Worm (Caenorhabditis elegans): ENCODE results near the gene tag-244.

The tag-244 gene

ce11 chrIV:1600784-1601183, 50.1 kb downstream of the tag-244 start:
- TF ChIP-seq dpl-1 (GFP tag; optimal IDR thresholded peaks at IDR 0.05), result peak in 1 of 3 experiments; percentile 4
- peak in 1 of 2 experiments; percentile 54 for TF ChIP-seq efl-1 (optimal IDR thresholded peaks at IDR 0.05)
- peak in 1 of 2 experiments; percentile 8 for TF ChIP-seq efl-1 (GFP tag; optimal IDR thresholded peaks at IDR 0.05 in 1 of 2)
- TF ChIP-seq mdl-1 (tag; optimal IDR thresholded peaks at IDR 0.05), result no peak

ce11 chrIV:1601357-1601756, 50.7 kb downstream of the tag-244 start, which contains the start of gene set-23:
Gene set-23 (plus strand): TSS chrIV:1601657.
- no peak for TF ChIP-seq fos-1 (tag; optimal IDR thresholded peaks at IDR 0.05)
- no peak for TF ChIP-seq hlh-17 (GFP tag; optimal IDR thresholded peaks at IDR 0.05; ENCODE audit: borderline replicate concordance)
- no peak for TF ChIP-seq jun-1 (tag; optimal IDR thresholded peaks at IDR 0.05)
- TF ChIP-seq snu-23 (GFP tag; optimal IDR thresholded peaks at IDR 0.05), result no peak
- no peak for TF ChIP-seq C16A3.4 (tag; optimal IDR thresholded peaks at IDR 0.05)
- no peak for TF ChIP-seq ces-1 (GFP tag; optimal IDR thresholded peaks at IDR 0.05)
- no peak for TF ChIP-seq lsy-2 (tag; optimal IDR thresholded peaks at IDR 0.05)
- no peak for TF ChIP-seq fkh-10 (GFP tag; optimal IDR thresholded peaks at IDR 0.05)
- no peak for TF ChIP-seq ceh-8 (GFP tag; optimal IDR thresholded peaks at IDR 0.05)
- no peak for TF ChIP-seq dsc-1 (tag; optimal IDR thresholded peaks at IDR 0.05)
- TF ChIP-seq alr-1 (tag; optimal IDR thresholded peaks at IDR 0.05; ENCODE audit: borderline replicate concordance), result no peak
- no peak for TF ChIP-seq pqm-1 (tag; optimal IDR thresholded peaks at IDR 0.05)
- no peak for TF ChIP-seq grh-1 (GFP tag; IDR thresholded peaks at IDR 0.05)
- TF ChIP-seq tlp-1 (tag; optimal IDR thresholded peaks at IDR 0.05), result no peak
- no peak for TF ChIP-seq elt-2 (tag; optimal IDR thresholded peaks at IDR 0.05)
- TF ChIP-seq efl-3 (GFP tag; optimal IDR thresholded peaks at IDR 0.05), result no peak
- no peak for TF ChIP-seq lin-15B (tag; optimal IDR thresholded peaks at IDR 0.05)
- TF ChIP-seq Y116A8C.19 (tag; optimal IDR thresholded peaks at IDR 0.05; ENCODE audit: borderline replicate concordance), result no peak
- TF ChIP-seq nhr-47 (tag; optimal IDR thresholded peaks at IDR 0.05), result no peak

Data from whole organism, L1 larva.